Fruit fly (Drosophila melanogaster) whole organism, embryonic: ENCODE data around the gene CG13258.

Experiments used
- Atf6 ChIP-seq: fragments of 200-800 bp; sonication (Bioruptor generic); IDR thresholded peaks from 2 replicates; pipeline ENCODE4 v1.3.6; 2022; ENCODE audit warnings: missing biosample characterization, missing genetic modification characterization
- CG10267 ChIP-seq: fragments of 200-800 bp; sonication (Bioruptor generic); optimal IDR thresholded peaks from 2 replicates; lab custom pipeline; 2018; ENCODE audit warnings: missing biosample characterization, mild to moderate bottlenecking, missing genetic modification characterization, moderate library complexity
- CG12104 ChIP-seq: fragments of 200-800 bp; sonication (Bioruptor generic); optimal IDR thresholded peaks from 3 replicates; lab custom pipeline; 2016; ENCODE audit warnings: missing biosample characterization, missing genetic modification characterization
- CG12659 ChIP-seq: fragments of 200-800 bp; sonication (Bioruptor generic); optimal IDR thresholded peaks from 3 replicates; lab custom pipeline; 2017; ENCODE audit warnings: mild to moderate bottlenecking, missing biosample characterization, missing genetic modification reagents, missing genetic modification characterization
- CG14050 ChIP-seq: fragments of 200-800 bp; sonication (Bioruptor generic); IDR thresholded peaks from 3 replicates; pipeline ENCODE4 v1.3.6; 2022; ENCODE audit warnings: missing biosample characterization, missing genetic modification characterization
- CG1529 ChIP-seq: fragments of 200-800 bp; sonication (Bioruptor generic); optimal IDR thresholded peaks from 3 replicates; lab custom pipeline; 2018; ENCODE audit warnings: missing biosample characterization, missing genetic modification characterization
- CG18599 ChIP-seq: fragments of 200-800 bp; sonication (Bioruptor generic); optimal IDR thresholded peaks from 3 replicates; lab custom pipeline; 2017; ENCODE audit warnings: missing biosample characterization, missing genetic modification characterization, mild to moderate bottlenecking, moderate library complexity, missing genetic modification reagents
- CG18764 ChIP-seq: fragments of 200-800 bp; sonication (Bioruptor generic); optimal IDR thresholded peaks from 3 replicates; lab custom pipeline; 2016; ENCODE audit warnings: missing biosample characterization, missing genetic modification characterization
- CG32767 ChIP-seq: fragments of 200-800 bp; sonication (Bioruptor generic); IDR thresholded peaks from 2 replicates; pipeline ENCODE4 v1.3.6; 2022; ENCODE audit warnings: missing biosample characterization, missing genetic modification characterization
- CG3281 ChIP-seq: fragments of 200-800 bp; sonication (Bioruptor generic); optimal IDR thresholded peaks from 3 replicates; lab custom pipeline; 2017; ENCODE audit warnings: missing biosample characterization, mild to moderate bottlenecking, missing genetic modification characterization
- CG33213 ChIP-seq: fragments of 200-800 bp; sonication (Bioruptor generic); optimal IDR thresholded peaks from 3 replicates; lab custom pipeline; 2016; ENCODE audit warnings: missing biosample characterization, missing genetic modification characterization
- CG3838 ChIP-seq: fragments of 200-800 bp; sonication (Bioruptor generic); optimal IDR thresholded peaks from 3 replicates; lab custom pipeline; 2016; ENCODE audit warnings: missing biosample characterization, missing genetic modification characterization
- CG4328 ChIP-seq: fragments of 200-800 bp; sonication (Bioruptor generic); optimal IDR thresholded peaks from 3 replicates; lab custom pipeline; 2017; ENCODE audit warnings: missing biosample characterization, missing genetic modification reagents, missing genetic modification characterization
- CG4707 ChIP-seq: fragments of 200-800 bp; sonication (Bioruptor generic); optimal IDR thresholded peaks from 2 replicates; lab custom pipeline; 2018; ENCODE audit warnings: missing biosample characterization, mild to moderate bottlenecking, missing genetic modification characterization, moderate library complexity
- CG7271 ChIP-seq: fragments of 200-800 bp; sonication (Bioruptor generic); optimal IDR thresholded peaks from 2 replicates; lab custom pipeline; 2018; ENCODE audit warnings: missing biosample characterization, mild to moderate bottlenecking, missing genetic modification characterization, moderate library complexity
- CG7839 ChIP-seq: fragments of 200-800 bp; sonication (Bioruptor generic); optimal IDR thresholded peaks from 3 replicates; lab custom pipeline; 2018; ENCODE audit warnings: missing biosample characterization, mild to moderate bottlenecking, missing genetic modification characterization, moderate library complexity
- CG8944 ChIP-seq: fragments of 200-800 bp; sonication (Bioruptor generic); optimal IDR thresholded peaks from 3 replicates; lab custom pipeline; 2016; ENCODE audit warnings: missing biosample characterization, missing genetic modification characterization
- CG9727 ChIP-seq: fragments of 200-800 bp; sonication (Bioruptor generic); optimal IDR thresholded peaks from 3 replicates; lab custom pipeline; 2017; ENCODE audit warnings: missing biosample characterization, mild to moderate bottlenecking, missing genetic modification characterization
- CG9797 ChIP-seq: fragments of 200-800 bp; sonication (Bioruptor generic); optimal IDR thresholded peaks from 3 replicates; lab custom pipeline; 2018; ENCODE audit warnings: missing biosample characterization, mild to moderate bottlenecking, missing genetic modification characterization
- CHES-1-like ChIP-seq: fragments of 200-800 bp; sonication (Bioruptor generic); optimal IDR thresholded peaks from 2 replicates; lab custom pipeline; 2016; ENCODE audit warnings: missing biosample characterization, missing genetic modification characterization
- CTCF ChIP-seq: fragments of 200-800 bp; sonication (Bioruptor generic); optimal IDR thresholded peaks from 2 replicates; lab custom pipeline; 2017; ENCODE audit warnings: missing biosample characterization, mild to moderate bottlenecking, missing genetic modification characterization, moderate library complexity
- ERR ChIP-seq: fragments of 200-800 bp; sonication (Bioruptor generic); optimal IDR thresholded peaks from 2 replicates; lab custom pipeline; 2016; ENCODE audit warnings: missing biosample characterization, missing genetic modification characterization
- Fer1 ChIP-seq: fragments of 200-800 bp; sonication (Bioruptor generic); optimal IDR thresholded peaks from 2 replicates; lab custom pipeline; 2017; ENCODE audit warnings: missing biosample characterization, mild to moderate bottlenecking, missing genetic modification characterization
- Fer2 ChIP-seq: fragments of 200-800 bp; sonication (Bioruptor generic); optimal IDR thresholded peaks from 2 replicates; lab custom pipeline; 2018; ENCODE audit warnings: missing biosample characterization, mild to moderate bottlenecking, missing genetic modification characterization, moderate library complexity
- Fer3 ChIP-seq: fragments of 200-800 bp; sonication (Bioruptor generic); optimal IDR thresholded peaks from 2 replicates; lab custom pipeline; 2018; ENCODE audit warnings: missing biosample characterization, mild to moderate bottlenecking, missing genetic modification characterization, moderate library complexity
- Hey ChIP-seq: fragments of 200-800 bp; sonication (Bioruptor generic); optimal IDR thresholded peaks from 3 replicates; lab custom pipeline; 2018; ENCODE audit warnings: missing biosample characterization, mild to moderate bottlenecking, missing genetic modification characterization
- Hr3 ChIP-seq: fragments of 200-800 bp; sonication (Bioruptor generic); optimal IDR thresholded peaks from 3 replicates; lab custom pipeline; 2016; ENCODE audit warnings: missing biosample characterization, missing genetic modification characterization
- Lhr ChIP-seq: fragments of 200-800 bp; sonication (Bioruptor generic); optimal IDR thresholded peaks from 3 replicates; lab custom pipeline; 2017; ENCODE audit warnings: mild to moderate bottlenecking, missing biosample characterization, missing genetic modification reagents, missing genetic modification characterization
- NC2α ChIP-seq: fragments of 200-800 bp; sonication (Bioruptor generic); optimal IDR thresholded peaks from 2 replicates; lab custom pipeline; 2016; ENCODE audit warnings: missing biosample characterization, missing genetic modification characterization
- Pdp1 ChIP-seq, 2 experiments: fragments of 200-800 bp; sonication (Bioruptor generic); optimal IDR thresholded peaks; 3 replicates each; lab custom pipeline; 2016; ENCODE audit warnings: missing biosample characterization in 2 of 2, missing genetic modification characterization in 2 of 2, mild to moderate bottlenecking in 1 of 2, moderate library complexity in 1 of 2
- Sin3A ChIP-seq: fragments of >200 bp; optimal IDR thresholded peaks from 2 replicates; lab custom pipeline; 2018
- Sox100B ChIP-seq: fragments of 200-800 bp; sonication (Bioruptor generic); optimal IDR thresholded peaks from 3 replicates; lab custom pipeline; 2018; ENCODE audit warnings: missing biosample characterization, mild to moderate bottlenecking, missing genetic modification characterization
- chn ChIP-seq: fragments of 200-800 bp; sonication (Bioruptor generic); optimal IDR thresholded peaks from 2 replicates; lab custom pipeline; 2016; ENCODE audit warnings: missing biosample characterization, missing genetic modification characterization
- fd96Cb ChIP-seq: fragments of 200-800 bp; sonication (Bioruptor generic); optimal IDR thresholded peaks from 2 replicates; lab custom pipeline; 2018; ENCODE audit warnings: missing biosample characterization, mild to moderate bottlenecking, missing genetic modification characterization, moderate library complexity
- kah ChIP-seq: fragments of 200-800 bp; sonication (Bioruptor generic); optimal IDR thresholded peaks from 2 replicates; lab custom pipeline; 2018; ENCODE audit warnings: missing biosample characterization, mild to moderate bottlenecking, missing genetic modification characterization
- kni ChIP-seq: fragments of 200-800 bp; sonication (Bioruptor generic); optimal IDR thresholded peaks from 3 replicates; lab custom pipeline; 2017; ENCODE audit warnings: mild to moderate bottlenecking, missing biosample characterization, missing genetic modification reagents, missing genetic modification characterization
- lab ChIP-seq: fragments of 200-800 bp; sonication (Bioruptor generic); optimal IDR thresholded peaks from 3 replicates; lab custom pipeline; 2017; ENCODE audit warnings: missing biosample characterization, missing genetic modification characterization, mild to moderate bottlenecking, moderate library complexity, missing genetic modification reagents
- luna ChIP-seq: fragments of 200-800 bp; sonication (Bioruptor generic); optimal IDR thresholded peaks from 2 replicates; lab custom pipeline; 2016; ENCODE audit warnings: missing biosample characterization, missing genetic modification characterization
- mirr ChIP-seq: fragments of 200-800 bp; sonication (Bioruptor generic); optimal IDR thresholded peaks from 3 replicates; lab custom pipeline; 2018; ENCODE audit warnings: missing biosample characterization, mild to moderate bottlenecking, missing genetic modification characterization
- nmo ChIP-seq: fragments of 200-800 bp; sonication (Bioruptor generic); optimal IDR thresholded peaks from 2 replicates; lab custom pipeline; 2018; ENCODE audit warnings: missing biosample characterization, mild to moderate bottlenecking, missing genetic modification characterization, moderate library complexity
- nom ChIP-seq: fragments of 200-800 bp; sonication (Bioruptor generic); optimal IDR thresholded peaks from 2 replicates; lab custom pipeline; 2017; ENCODE audit warnings: missing biosample characterization, missing genetic modification characterization, mild to moderate bottlenecking, moderate library complexity, missing genetic modification reagents
- repo ChIP-seq: fragments of 200-800 bp; sonication (Bioruptor generic); optimal IDR thresholded peaks from 2 replicates; lab custom pipeline; 2016; ENCODE audit warnings: missing biosample characterization, missing genetic modification characterization
- rib ChIP-seq: fragments of 200-800 bp; sonication (Bioruptor generic); IDR thresholded peaks from 2 replicates; pipeline ENCODE4 v1.3.6; 2022; ENCODE audit warnings: missing biosample characterization, missing genetic modification characterization
- seq ChIP-seq: fragments of 200-800 bp; sonication (Bioruptor generic); IDR thresholded peaks from 2 replicates; pipeline ENCODE4 v1.3.6; 2022; ENCODE audit warnings: missing biosample characterization, missing genetic modification characterization
- toy ChIP-seq: fragments of 200-800 bp; sonication (Bioruptor generic); IDR thresholded peaks from 2 replicates; pipeline ENCODE4 v1.3.6; 2022; ENCODE audit warnings: missing biosample characterization, missing genetic modification characterization
- trh ChIP-seq: fragments of 200-800 bp; sonication (Bioruptor generic); optimal IDR thresholded peaks from 2 replicates; lab custom pipeline; 2016; ENCODE audit warnings: missing biosample characterization, missing genetic modification characterization
- twi ChIP-seq: fragments of 200-800 bp; optimal IDR thresholded peaks from 2 replicates; lab custom pipeline; 2019; ENCODE audit warnings: missing biosample characterization, mild to moderate bottlenecking, missing genetic modification characterization, moderate library complexity
- wek ChIP-seq: fragments of 200-800 bp; sonication (Bioruptor generic); optimal IDR thresholded peaks from 3 replicates; lab custom pipeline; 2018; ENCODE audit warnings: missing biosample characterization, mild to moderate bottlenecking, missing genetic modification characterization, moderate library complexity
- zf30C ChIP-seq: fragments of 200-800 bp; sonication (Bioruptor generic); optimal IDR thresholded peaks from 3 replicates; lab custom pipeline; 2018; ENCODE audit warnings: missing biosample characterization, mild to moderate bottlenecking, missing genetic modification characterization

The CG13258 gene

dm6 chr2L:16269232-16270134 lies 23.3 kb downstream of the CG13258 start (continued):
- TF ChIP-seq CG32767 (no peak), luna (GFP tag; lab: Kevin White, UChicago) (no peak), CHES-1-like (GFP tag; lab: Kevin White, UChicago) (peak; percentile 21), mirr (GFP tag; lab: Kevin White, UChicago) (peak; percentile 96), CG9797 (GFP tag; lab: Kevin White, UChicago) (peak; percentile 26), Atf6 (no peak), Sin3A (lab: Kevin White, UChicago) (no peak), CG18764 (no peak), zf30C (peak; percentile 58), trh (GFP tag; lab: Kevin White, UChicago) (no peak), twi (tag; lab: Kevin White, UChicago) (peak; percentile 60), Fer1 (GFP tag; lab: Kevin White, UChicago) (peak; percentile 97), Fer2 (tag; lab: Kevin White, UChicago) (peak; percentile 72), chn (peak; percentile 28), kni (GFP tag; lab: Kevin White, UChicago) (peak; percentile 93), CG4707 (GFP tag; lab: Kevin White, UChicago) (peak; percentile 87), fd96Cb (no peak), Fer3 (tag; lab: Kevin White, UChicago) (peak; percentile 81), toy (no peak), CG7839 (tag; lab: Kevin White, UChicago) (peak; percentile 57), CG1529 (GFP tag; lab: Kevin White, UChicago) (peak; percentile 71), CG7271 (tag; lab: Kevin White, UChicago) (peak; percentile 43), wek (peak; percentile 92), Sox100B (GFP tag; lab: Kevin White, UChicago) (peak; percentile 81), NC2α (GFP tag; lab: Kevin White, UChicago) (peak; percentile 27), CG9727 (GFP tag; lab: Kevin White, UChicago) (peak; percentile 72), CTCF (GFP tag; lab: Kevin White, UChicago) (peak; percentile 51), CG3281 (GFP tag; lab: Kevin White, UChicago) (peak; percentile 93), Pdp1 (GFP tag; optimal IDR thresholded peaks at IDR 0.05; lab: Kevin White, UChicago) (peak in 1 of 2 experiments; percentile 99), seq (GFP tag; lab: Robert Waterston, UW) (no peak), CG18599 (GFP tag; lab: Kevin White, UChicago) (peak; percentile 90), Lhr (GFP tag; lab: Kevin White, UChicago) (peak; percentile 13), rib (GFP tag; lab: Robert Waterston, UW) (no peak), CG14050 (GFP tag; lab: Robert Waterston, UW) (no peak), Hr3 (GFP tag; lab: Kevin White, UChicago) (no peak), CG33213 (GFP tag; lab: Kevin White, UChicago) (peak; percentile 22), ERR (GFP tag; lab: Kevin White, UChicago) (peak; percentile 43), CG8944 (GFP tag; lab: Kevin White, UChicago) (no peak), nom (GFP tag; lab: Kevin White, UChicago) (peak; percentile 88), CG12659 (GFP tag; lab: Kevin White, UChicago) (peak; percentile 83), CG4328 (peak; percentile 93), lab (GFP tag; lab: Kevin White, UChicago) (peak; percentile 96), CG12104 (GFP tag; lab: Kevin White, UChicago) (peak; percentile 41), repo (GFP tag; lab: Kevin White, UChicago) (peak; percentile 21), CG3838 (GFP tag; lab: Kevin White, UChicago) (peak; percentile 99), Hey (tag; lab: Kevin White, UChicago) (peak; percentile 83), kah (GFP tag; lab: Kevin White, UChicago) (peak; percentile 90), nmo (GFP tag; lab: Kevin White, UChicago) (no peak), CG10267 (peak; percentile 64)
